Worm (Caenorhabditis elegans) whole organism, mixed stage, embryonic: Measurements from ENCODE around the gene srh-140.

Experiments
- M03D4.4 ChIP-seq: sonication (generic microtip); optimal IDR thresholded peaks from 2 replicates; lab custom pipeline; 2017; ENCODE audit warnings: mild to moderate bottlenecking, missing genetic modification characterization, missing compliant biosample characterization
- bed-3 ChIP-seq: fragments of 200-800 bp; sonication (Bioruptor generic); optimal IDR thresholded peaks from 3 replicates; lab custom pipeline; 2018; ENCODE audit warnings: mild to moderate bottlenecking, missing genetic modification characterization, moderate library complexity, missing compliant biosample characterization
- blmp-1 ChIP-seq: fragments of 150-350 bp; optimal IDR thresholded peaks from 2 replicates; lab custom pipeline; 2014; ENCODE audit warnings: missing biosample characterization, missing genetic modification characterization
- ceh-39 ChIP-seq: fragments of 150-350 bp; optimal IDR thresholded peaks from 2 replicates; lab custom pipeline; 2014; ENCODE audit warnings: missing biosample characterization, missing genetic modification characterization
- ceh-43 ChIP-seq: fragments of 200-800 bp; sonication (Bioruptor generic); optimal IDR thresholded peaks from 2 replicates; lab custom pipeline; 2018; ENCODE audit warnings: mild to moderate bottlenecking, missing genetic modification characterization, moderate library complexity, missing compliant biosample characterization
- ces-1 ChIP-seq: fragments of 150-350 bp; optimal IDR thresholded peaks from 2 replicates; lab custom pipeline; 2014; ENCODE audit warnings: missing biosample characterization, missing genetic modification reagents, missing genetic modification characterization
- cnd-1 ChIP-seq: fragments of 200-800 bp; sonication (Bioruptor generic); optimal IDR thresholded peaks from 2 replicates; lab custom pipeline; 2018; ENCODE audit warnings: mild to moderate bottlenecking, missing genetic modification characterization, missing compliant biosample characterization
- drap-1 ChIP-seq: fragments of 200-800 bp; sonication (Bioruptor generic); optimal IDR thresholded peaks from 3 replicates; lab custom pipeline; 2018; ENCODE audit warnings: mild to moderate bottlenecking, missing genetic modification characterization, missing compliant biosample characterization
- elt-3 ChIP-seq: fragments of 150-350 bp; optimal IDR thresholded peaks from 2 replicates; lab custom pipeline; 2014; ENCODE audit warnings: missing biosample characterization, missing genetic modification characterization
- flh-1 ChIP-seq: fragments of 200-800 bp; sonication (Bioruptor generic); optimal IDR thresholded peaks from 2 replicates; lab custom pipeline; 2018; ENCODE audit warnings: mild to moderate bottlenecking, missing genetic modification characterization, moderate library complexity, missing compliant biosample characterization
- hlh-1 ChIP-seq: fragments of 150-350 bp; optimal IDR thresholded peaks from 2 replicates; lab custom pipeline; 2014; ENCODE audit warnings: missing biosample characterization, missing genetic modification reagents, missing genetic modification characterization
- lin-13 ChIP-seq: fragments of 150-350 bp; optimal IDR thresholded peaks from 2 replicates; lab custom pipeline; 2014; ENCODE audit warnings: missing biosample characterization, missing genetic modification characterization
- lin-32 ChIP-seq: fragments of 200-800 bp; sonication (Bioruptor generic); optimal IDR thresholded peaks from 2 replicates; lab custom pipeline; 2018; ENCODE audit warnings: mild to moderate bottlenecking, missing genetic modification characterization, missing compliant biosample characterization
- lsy-2 ChIP-seq: fragments of 150-350 bp; optimal IDR thresholded peaks from 2 replicates; lab custom pipeline; 2014; ENCODE audit warnings: missing biosample characterization, missing genetic modification characterization
- mab-5 ChIP-seq: fragments of 150-350 bp; optimal IDR thresholded peaks from 2 replicates; lab custom pipeline; 2014; ENCODE audit warnings: missing biosample characterization, missing genetic modification characterization
- mep-1 ChIP-seq: fragments of 150-350 bp; optimal IDR thresholded peaks from 2 replicates; lab custom pipeline; 2017; ENCODE audit warnings: missing biosample characterization, missing genetic modification reagents, missing genetic modification characterization, inconsistent platforms
- mls-2 ChIP-seq: sonication (generic microtip); optimal IDR thresholded peaks from 2 replicates; lab custom pipeline; 2016; ENCODE audit warnings: mild to moderate bottlenecking, missing genetic modification characterization, moderate library complexity, missing compliant biosample characterization
- nhr-12 ChIP-seq: fragments of 150-350 bp; optimal IDR thresholded peaks from 2 replicates; lab custom pipeline; 2014; ENCODE audit warnings: missing biosample characterization, missing genetic modification characterization
- nhr-2 ChIP-seq: fragments of 150-350 bp; optimal IDR thresholded peaks from 2 replicates; lab custom pipeline; 2014; ENCODE audit warnings: missing biosample characterization, missing genetic modification characterization
- nhr-237 ChIP-seq: fragments of 150-350 bp; optimal IDR thresholded peaks from 2 replicates; lab custom pipeline; 2014; ENCODE audit warnings: missing biosample characterization, missing genetic modification characterization
- nhr-28 ChIP-seq: fragments of 150-350 bp; optimal IDR thresholded peaks from 2 replicates; lab custom pipeline; 2014; ENCODE audit warnings: missing biosample characterization, missing genetic modification characterization
- nhr-76 ChIP-seq: sonication (generic microtip); optimal IDR thresholded peaks from 2 replicates; lab custom pipeline; 2017; ENCODE audit warnings: missing biosample characterization, missing genetic modification characterization
- sem-2 ChIP-seq: fragments of 200-800 bp; sonication (Bioruptor generic); optimal IDR thresholded peaks from 2 replicates; lab custom pipeline; 2018; ENCODE audit warnings: mild to moderate bottlenecking, missing genetic modification characterization, missing compliant biosample characterization
- snpc-4 ChIP-seq: fragments of 150-350 bp; optimal IDR thresholded peaks from 2 replicates; lab custom pipeline; 2014; ENCODE audit warnings: missing biosample characterization, missing genetic modification characterization
- tbx-8 ChIP-seq: fragments of 200-800 bp; sonication (Bioruptor generic); optimal IDR thresholded peaks from 2 replicates; lab custom pipeline; 2018; ENCODE audit warnings: mild to moderate bottlenecking, missing genetic modification characterization, moderate library complexity, missing compliant biosample characterization
- unc-120 ChIP-seq: sonication (generic microtip); optimal IDR thresholded peaks from 2 replicates; lab custom pipeline; 2017; ENCODE audit warnings: missing genetic modification characterization, missing compliant biosample characterization; ENCODE audit not compliant: poor library complexity, severe bottlenecking
- unc-39 ChIP-seq: fragments of 150-350 bp; optimal IDR thresholded peaks from 2 replicates; lab custom pipeline; 2014; ENCODE audit warnings: missing biosample characterization, missing genetic modification characterization
- unc-62 ChIP-seq: fragments of 150-350 bp; optimal IDR thresholded peaks from 2 replicates; lab custom pipeline; 2014; ENCODE audit warnings: missing biosample characterization, missing genetic modification reagents, missing genetic modification characterization
- zip-8 ChIP-seq: fragments of 150-350 bp; optimal IDR thresholded peaks from 2 replicates; lab custom pipeline; 2014; ENCODE audit warnings: missing biosample characterization, missing genetic modification characterization

The srh-140 gene

ce11 chrV:15718562-15718961 lies 3.4 kb upstream of the srh-140 start, which contains the start of gene Y6E2A.5:
Gene Y6E2A.5 (minus strand): TSS chrV:15718662.
- TF ChIP-seq nhr-237 = no peak
- TF ChIP-seq unc-120 (tag; lab: Kevin White, UChicago) = no peak
- no peak for TF ChIP-seq blmp-1 (tag; lab: Kevin White, UChicago)
- TF ChIP-seq snpc-4 (tag; lab: Kevin White, UChicago) = no peak
- TF ChIP-seq lsy-2 (tag; lab: Kevin White, UChicago) = no peak
- no peak for TF ChIP-seq cnd-1 (tag; lab: Kevin White, UChicago)
- no peak for TF ChIP-seq mep-1 (tag; lab: Kevin White, UChicago)
- no peak for TF ChIP-seq lin-32
- TF ChIP-seq flh-1 (GFP tag; lab: Kevin White, UChicago) = no peak
- TF ChIP-seq hlh-1 (tag; lab: Kevin White, UChicago) = no peak
- TF ChIP-seq nhr-2 (tag; lab: Kevin White, UChicago) = no peak

ce11 chrV:15719570-15719969 lies 2.4 kb upstream of the srh-140 start, which contains the start of gene Y6E2A.7:
Gene Y6E2A.7 (plus strand): TSS chrV:15719870.
- TF ChIP-seq unc-39 (tag; lab: Kevin White, UChicago) (no peak), lsy-2 (tag; lab: Kevin White, UChicago) (no peak), nhr-28 (tag; lab: Kevin White, UChicago) (no peak), ceh-39 (tag; lab: Kevin White, UChicago) (no peak), mep-1 (tag; lab: Kevin White, UChicago) (no peak), unc-62 (GFP tag; lab: Kevin White, UChicago) (no peak), cnd-1 (tag; lab: Kevin White, UChicago) (no peak)

ce11 chrV:15721431-15721830 lies 557 bp upstream of the srh-140 start:
- no peak for TF ChIP-seq nhr-76 (tag; lab: Kevin White, UChicago)
- TF ChIP-seq mab-5 (tag; lab: Kevin White, UChicago) = no peak
- TF ChIP-seq M03D4.4 (tag; lab: Kevin White, UChicago) = no peak
- TF ChIP-seq ces-1 (GFP tag; lab: Kevin White, UChicago) = no peak
- no peak for TF ChIP-seq hlh-1 (tag; lab: Kevin White, UChicago)
- TF ChIP-seq drap-1 (GFP tag; lab: Kevin White, UChicago) = no peak
- no peak for TF ChIP-seq ceh-43 (GFP tag; lab: Kevin White, UChicago)
- TF ChIP-seq nhr-28 (tag; lab: Kevin White, UChicago) = no peak
- TF ChIP-seq elt-3 = no peak

- TF ChIP-seq mep-1 (tag; lab: Kevin White, UChicago) = no peak
- no peak for TF ChIP-seq lin-32
- no peak for TF ChIP-seq flh-1 (GFP tag; lab: Kevin White, UChicago)
- no peak for TF ChIP-seq tbx-8 (GFP tag; lab: Kevin White, UChicago)
- TF ChIP-seq nhr-12 (tag; lab: Kevin White, UChicago) = no peak
- no peak for TF ChIP-seq mls-2 (tag; lab: Kevin White, UChicago)
- no peak for TF ChIP-seq sem-2 (GFP tag; lab: Kevin White, UChicago)
- no peak for TF ChIP-seq hlh-1 (tag; lab: Kevin White, UChicago)
- no peak for TF ChIP-seq zip-8 (tag; lab: Kevin White, UChicago)
- TF ChIP-seq ceh-39 (tag; lab: Kevin White, UChicago) = no peak
- TF ChIP-seq drap-1 (GFP tag; lab: Kevin White, UChicago) = no peak
- no peak for TF ChIP-seq nhr-2 (tag; lab: Kevin White, UChicago)
These were observed 4.6 kb downstream of the srh-140 start, which contains the start of the genes irld-57 and sfxn-1.3 for ce11 chrV:15726610-15727009. Gene irld-57 (minus strand): TSS chrV:15726710. Gene sfxn-1.3 (plus strand): TSS chrV:15726841.

- no peak for TF ChIP-seq nhr-76 (tag; lab: Kevin White, UChicago)
- TF ChIP-seq unc-39 (tag; lab: Kevin White, UChicago) = no peak
- TF ChIP-seq ceh-39 (tag; lab: Kevin White, UChicago) = no peak
- no peak for TF ChIP-seq lin-13 (tag; lab: Kevin White, UChicago)
- no peak for TF ChIP-seq hlh-1 (tag; lab: Kevin White, UChicago)
These were observed 8.5 kb downstream of the srh-140 start, which contains the start of gene Y6E2A.10 for ce11 chrV:15730459-15730858. Gene Y6E2A.10 (minus strand): TSS chrV:15730559.

- no peak for TF ChIP-seq bed-3 (GFP tag; lab: Kevin White, UChicago)
- TF ChIP-seq M03D4.4 (tag; lab: Kevin White, UChicago) = no peak
- no peak for TF ChIP-seq ceh-43 (GFP tag; lab: Kevin White, UChicago)
- TF ChIP-seq lin-13 (tag; lab: Kevin White, UChicago) = no peak
- TF ChIP-seq mep-1 (tag; lab: Kevin White, UChicago) = no peak
- no peak for TF ChIP-seq unc-120 (tag; lab: Kevin White, UChicago)
- no peak for TF ChIP-seq tbx-8 (GFP tag; lab: Kevin White, UChicago)
- TF ChIP-seq zip-8 (tag; lab: Kevin White, UChicago) = no peak
These were observed 10.2 kb downstream of the srh-140 start, which contains the start of gene str-38 for ce11 chrV:15732209-15732608. Gene str-38 (minus strand): TSS chrV:15732309.
